Worm (Caenorhabditis elegans): ENCODE data around the gene lips-7.

lips-7 gene

DNA sequence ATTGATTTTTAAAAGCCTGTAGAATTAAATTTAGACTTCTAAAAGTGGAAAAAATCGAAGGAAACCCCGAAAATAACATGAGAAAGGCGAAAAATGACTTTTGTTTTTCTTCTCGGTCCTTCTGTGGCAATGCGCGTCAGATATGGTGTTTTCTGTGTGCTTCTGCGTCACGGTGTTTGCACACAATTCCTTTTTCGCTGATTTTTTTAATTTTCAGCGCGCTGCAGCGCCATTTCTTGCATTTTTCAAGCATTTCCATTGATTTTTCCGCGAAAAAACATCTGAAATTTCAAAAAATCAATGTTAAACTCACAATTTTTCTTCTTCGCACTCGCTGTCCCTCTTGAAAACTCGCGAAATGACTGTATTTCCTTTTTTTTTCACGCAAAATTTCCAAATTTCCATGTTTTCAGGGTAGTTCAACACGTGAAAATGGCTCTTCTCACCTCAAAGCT is 28.6 kb downstream of the lips-7 start, which contains the start of the genes cdc-37 and W08F4.3 (continued):
- TF ChIP-seq hsf-1 (GFP tag; IDR thresholded peaks at IDR 0.05) (no peak), F49E8.2 (tag; optimal IDR thresholded peaks at IDR 0.05; ENCODE audit: insufficient read depth) (no peak), lag-1 (GFP tag; IDR thresholded peaks at IDR 0.05) (no peak), K12H6.12 (tag; optimal IDR thresholded peaks at IDR 0.05) (no peak), lin-54 (GFP tag; optimal IDR thresholded peaks at IDR 0.05) (peak; percentile 52), B0336.3 (GFP tag; IDR thresholded peaks at IDR 0.05) (no peak), atf-7 (tag; optimal IDR thresholded peaks at IDR 0.05) (no peak), tbp1 (GFP tag; optimal IDR thresholded peaks at IDR 0.05) (no peak), him-1 (tag; optimal IDR thresholded peaks at IDR 0.05) (no peak), egl-18 (GFP tag; IDR thresholded peaks at IDR 0.05) (no peak), hlh-12 (tag; optimal IDR thresholded peaks at IDR 0.05) (no peak), snpc-3.4 (tag; optimal IDR thresholded peaks at IDR 0.05) (peak; percentile 51), ztf-18 (tag; optimal IDR thresholded peaks at IDR 0.05) (no peak), mxl-1 (tag; optimal IDR thresholded peaks at IDR 0.05) (no peak), nhr-80 (tag; optimal IDR thresholded peaks at IDR 0.05) (no peak), let-526 (GFP tag; IDR thresholded peaks at IDR 0.05) (no peak), ztf-26 (tag; optimal IDR thresholded peaks at IDR 0.05) (no peak), ztf-3 (GFP tag; optimal IDR thresholded peaks at IDR 0.05) (no peak), mel-28 (tag; optimal IDR thresholded peaks at IDR 0.05; ENCODE audit: borderline replicate concordance) (no peak), snpc-1.3 (tag; optimal IDR thresholded peaks at IDR 0.05; ENCODE audit: insufficient read depth) (peak; percentile 27), efl-1 (GFP tag; optimal IDR thresholded peaks at IDR 0.05) (peak; percentile 90), madf-6 (GFP tag; IDR thresholded peaks at IDR 0.05) (peak; percentile 87), rcor-1 (GFP tag; IDR thresholded peaks at IDR 0.05) (peak; percentile 19; the same call in 1 of the 2 replicates), ets-4 (GFP tag; optimal IDR thresholded peaks at IDR 0.05) (no peak), aptf-2 (GFP tag; conservative IDR thresholded peaks at IDR 0.05) (no peak), B0035.1 (tag; optimal IDR thresholded peaks at IDR 0.05) (no peak), ztf-22 (GFP tag; optimal IDR thresholded peaks at IDR 0.05) (no peak), akir-1 (GFP tag; optimal IDR thresholded peaks at IDR 0.05) (no peak), lin-40 (tag; optimal IDR thresholded peaks at IDR 0.05) (no peak), nfya-1 (tag; optimal IDR thresholded peaks at IDR 0.05; ENCODE audit: borderline replicate concordance, insufficient read depth) (no peak), rpc-1 (optimal IDR thresholded peaks at IDR 0.05) (no peak), rpc-1 (tag; optimal IDR thresholded peaks at IDR 0.05) (no peak), zfh-2 (GFP tag; conservative IDR thresholded peaks at IDR 0.05) (no peak), ztf-28 (GFP tag; IDR thresholded peaks at IDR 0.05) (no peak), nhr-179 (tag; optimal IDR thresholded peaks at IDR 0.05) (no peak), nhr-90 (tag; optimal IDR thresholded peaks at IDR 0.05) (no peak), lir-1 (GFP tag; conservative IDR thresholded peaks at IDR 0.05) (no peak), C17E4.6 (GFP tag; IDR thresholded peaks at IDR 0.05) (no peak), aptf-3 (GFP tag; IDR thresholded peaks at IDR 0.05) (no peak), hlh-26 (GFP tag; conservative IDR thresholded peaks at IDR 0.05) (no peak)

- 0 out of 2 replicates have a peak, but pooled peaks have one; percentile 51 for TF ChIP-seq Y53G8AR.9 (GFP tag; conservative IDR thresholded peaks at IDR 0.05)
- TF ChIP-seq snpc-4 (GFP tag; optimal IDR thresholded peaks at IDR 0.05) = no peak
- peak in 1 of 4 experiments; percentile 23 for TF ChIP-seq snpc-4 (tag; optimal IDR thresholded peaks at IDR 0.05)
- 0 out of 2 replicates have a peak, but pooled peaks have one; percentile 20 for TF ChIP-seq hmg-1.2 (GFP tag; IDR thresholded peaks at IDR 0.05)
- 0 out of 2 replicates have a peak, but pooled peaks have one; percentile 25 for TF ChIP-seq Y56A3A.18 (GFP tag; IDR thresholded peaks at IDR 0.05)
- peak; percentile 63 for TF ChIP-seq B0336.3 (GFP tag; IDR thresholded peaks at IDR 0.05)
- peak; percentile 1 for TF ChIP-seq lsl-1 (GFP tag; optimal IDR thresholded peaks at IDR 0.05)
- 0 out of 2 replicates have a peak, but pooled peaks have one; percentile 7 for TF ChIP-seq Y79H2A.3 (GFP tag; conservative IDR thresholded peaks at IDR 0.05)
- TF ChIP-seq ceh-27 (GFP tag; optimal IDR thresholded peaks at IDR 0.05) = no peak
- TF ChIP-seq D2030.7 (GFP tag; IDR thresholded peaks at IDR 0.05) = peak; percentile 32; the same call in 1 of the 2 replicates
- TF ChIP-seq hsf-1 (GFP tag; IDR thresholded peaks at IDR 0.05) = peak; percentile 45; the same call in 1 of the 2 replicates
- peak; percentile 13 for TF ChIP-seq tbp1 (GFP tag; optimal IDR thresholded peaks at IDR 0.05)
- peak; percentile 30 for TF ChIP-seq lin-54 (GFP tag; optimal IDR thresholded peaks at IDR 0.05)
- TF ChIP-seq C17E4.6 (GFP tag; IDR thresholded peaks at IDR 0.05) = no peak
- TF ChIP-seq ztf-25 (GFP tag; IDR thresholded peaks at IDR 0.05) = 0 out of 2 replicates have a peak, but pooled peaks have one; percentile 8
Measured at ce11 chrII:581983-582382, 30.3 kb downstream of the lips-7 start.

Measured in whole organism, young adult.